Worm (Caenorhabditis elegans) whole organism, young adult: Measurements from ENCODE around the gene dyn-1.

Experiments
- F37B4.10 ChIP-seq: fragments of 200-800 bp; sonication (Bioruptor generic); IDR thresholded peaks from 2 replicates; pipeline ENCODE4 v1.3.6; 2022; ENCODE audit warnings: missing genetic modification characterization, missing compliant biosample characterization
- die-1 ChIP-seq: sonication (generic microtip); optimal IDR thresholded peaks from 2 replicates; lab custom pipeline; 2016; ENCODE audit warnings: missing genotype, mild to moderate bottlenecking, missing genetic modification characterization, missing compliant biosample characterization
- lsy-27 ChIP-seq: sonication (generic microtip); optimal IDR thresholded peaks from 2 replicates; lab custom pipeline; 2017; ENCODE audit warnings: missing genetic modification characterization, mild to moderate bottlenecking, missing compliant biosample characterization, antibody characterized with exemption, missing genotype, borderline replicate concordance; ENCODE audit not compliant: insufficient read depth

- TF ChIP-seq F37B4.10 = no peak
- TF ChIP-seq die-1 (tag; lab: Kevin White, UChicago) = no peak
- TF ChIP-seq lsy-27 = no peak
Measured at ce11 chrX:15539299-15539698, 29.4 kb upstream of the dyn-1 start.
